Worm (Caenorhabditis elegans) whole organism, midembryonic: ENCODE measurements around the gene H08J19.1.

Experiments
- T22C8.4 ChIP-seq: fragments of 200-800 bp; sonication (Bioruptor generic); IDR thresholded peaks from 2 replicates; pipeline ENCODE4 v1.3.6; 2022; ENCODE audit warnings: missing genetic modification characterization, missing compliant biosample characterization
- flt-1 ChIP-seq: fragments of 200-800 bp; sonication (Bioruptor generic); IDR thresholded peaks from 2 replicates; pipeline ENCODE4 v1.3.6; 2022; ENCODE audit warnings: missing genetic modification characterization, missing compliant biosample characterization
- med-1 ChIP-seq: sonication (generic microtip); optimal IDR thresholded peaks from 2 replicates; lab custom pipeline; 2017; ENCODE audit warnings: missing genetic modification characterization, mild to moderate bottlenecking, missing compliant biosample characterization, antibody characterized with exemption, missing genetic modification reagents; ENCODE audit not compliant: insufficient read depth
- ref-1 ChIP-seq: fragments of 200-800 bp; sonication (Bioruptor generic); conservative IDR thresholded peaks from 2 replicates; pipeline ENCODE4 v1.3.6; 2022; ENCODE audit warnings: missing genetic modification reagents, missing genetic modification characterization, missing compliant biosample characterization
- ztf-23 ChIP-seq: fragments of 200-800 bp; sonication (Bioruptor generic); IDR thresholded peaks from 2 replicates; pipeline ENCODE4 v1.3.6; 2022; ENCODE audit warnings: missing genetic modification reagents, missing genetic modification characterization, missing compliant biosample characterization
- ztf-29 ChIP-seq: fragments of 200-800 bp; sonication (Bioruptor generic); IDR thresholded peaks from 2 replicates; pipeline ENCODE4 v1.3.6; 2022; ENCODE audit warnings: missing genetic modification reagents, missing genetic modification characterization, missing compliant biosample characterization

DNA sequence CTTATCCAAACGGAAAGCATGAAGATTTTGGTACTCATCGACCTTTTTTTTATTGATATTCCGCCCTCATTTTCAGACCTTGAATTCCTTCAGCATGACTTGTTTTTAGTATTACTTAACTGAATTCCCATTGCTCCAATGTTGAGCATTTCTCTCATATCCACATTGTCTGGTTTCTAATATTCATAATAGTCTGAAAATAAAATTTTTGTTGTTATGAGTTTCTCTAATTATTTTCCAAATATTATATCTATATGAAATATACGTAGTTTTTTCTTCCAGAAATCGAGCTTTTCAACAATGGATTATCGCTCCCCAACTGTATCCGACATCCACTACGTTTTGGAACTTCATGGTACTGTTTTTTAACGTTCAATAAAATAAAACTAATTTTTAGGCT lies at the start of gene H08J19.1:
- TF ChIP-seq flt-1 (no peak), ztf-23 (GFP tag; lab: Robert Waterston, UW) (no peak), med-1 (GFP tag; lab: Kevin White, UChicago) (no peak), ref-1 (no peak), ztf-29 (no peak), T22C8.4 (no peak)
